Worm (Caenorhabditis elegans) whole organism, L4/young adult: ENCODE measurements around the gene sqrd-1.

Source experiments
- W03F9.2 ChIP-seq: fragments of 150-350 bp; optimal IDR thresholded peaks from 2 replicates; lab custom pipeline; 2014; ENCODE audit warnings: missing biosample characterization, missing genetic modification characterization
- dao-5 ChIP-seq: sonication (generic microtip); optimal IDR thresholded peaks from 2 replicates; lab custom pipeline; 2016; ENCODE audit warnings: missing genotype, missing genetic modification characterization, moderate library complexity, missing compliant biosample characterization
- him-1 ChIP-seq: sonication (generic microtip); optimal IDR thresholded peaks from 2 replicates; lab custom pipeline; 2016; ENCODE audit warnings: missing genotype, missing genetic modification reagents, missing genetic modification characterization, missing compliant biosample characterization

DNA sequence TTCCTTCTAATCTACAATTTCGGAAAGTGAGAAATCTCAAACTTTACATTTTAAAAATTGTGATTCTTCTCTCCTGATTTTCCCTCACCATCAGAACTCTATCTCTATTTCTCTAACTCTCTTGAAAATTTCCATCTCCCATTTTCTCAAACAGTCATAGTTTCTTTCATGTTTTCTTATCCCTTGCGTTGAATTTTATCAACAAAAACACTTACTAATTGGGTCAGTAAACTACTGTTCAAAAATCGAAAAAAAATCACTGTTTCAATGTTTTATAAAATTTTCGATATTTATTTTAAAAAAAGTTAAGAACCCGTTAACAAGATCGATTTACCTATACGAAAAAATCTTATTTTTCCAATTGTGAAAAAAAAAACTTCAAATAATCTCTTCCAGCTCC is 39.5 kb downstream of the sqrd-1 start:
- TF ChIP-seq W03F9.2 (tag; lab: Kevin White, UChicago), result no peak
- no peak for TF ChIP-seq dao-5 (tag; lab: Kevin White, UChicago)
- TF ChIP-seq him-1 (tag; lab: Kevin White, UChicago), result no peak
